Worm (Caenorhabditis elegans) whole organism, L1 larva: Measurements from ENCODE around the gene T05A8.1.
A peak's percentile ranks its signal among the peaks of the same experiment; 100 is the strongest.

Experiments used
- Y116A8C.19 ChIP-seq: sonication (generic microtip); optimal IDR thresholded peaks from 2 replicates; lab custom pipeline; 2016; ENCODE audit warnings: missing compliant biosample characterization, missing genetic modification characterization, borderline replicate concordance
- aha-1 ChIP-seq: fragments of 150-350 bp; optimal IDR thresholded peaks from 2 replicates; lab custom pipeline; 2014; ENCODE audit warnings: missing biosample characterization, missing genetic modification characterization
- blmp-1 ChIP-seq: fragments of 150-350 bp; optimal IDR thresholded peaks from 2 replicates; lab custom pipeline; 2014; ENCODE audit warnings: missing biosample characterization, missing genetic modification characterization
- ceh-8 ChIP-seq: fragments of 200-800 bp; sonication (Bioruptor generic); optimal IDR thresholded peaks from 2 replicates; lab custom pipeline; 2018; ENCODE audit warnings: mild to moderate bottlenecking, missing genetic modification characterization, moderate library complexity, missing compliant biosample characterization
- ceh-82 ChIP-seq, 3 experiments: fragments of 150-350 bp in 1 of 3; sonication (generic microtip) in 2 of 3; optimal IDR thresholded peaks; 2 replicates each; lab custom pipeline; 2014 to 2017; ENCODE audit warnings: missing biosample characterization in 3 of 3, missing genetic modification characterization in 3 of 3
- ceh-88 ChIP-seq: fragments of 200-800 bp; sonication (Bioruptor generic); IDR thresholded peaks from 2 replicates; pipeline ENCODE4 v1.3.6; 2022; ENCODE audit warnings: missing genetic modification characterization, missing compliant biosample characterization
- dpl-1 ChIP-seq, 3 experiments: fragments of 150-350 bp in 2 of 3; sonication (generic microtip) in 1 of 3; optimal IDR thresholded peaks; 2 replicates each; lab custom pipeline; 2014 to 2017; ENCODE audit warnings: missing biosample characterization in 3 of 3, missing genetic modification characterization in 3 of 3, missing genetic modification reagents in 3 of 3
- dsc-1 ChIP-seq: sonication (generic microtip); optimal IDR thresholded peaks from 2 replicates; lab custom pipeline; 2016; ENCODE audit warnings: mild to moderate bottlenecking, missing genetic modification characterization, missing compliant biosample characterization
- efl-1 ChIP-seq, 4 experiments: fragments of 150-350 bp; optimal IDR thresholded peaks in 3 of 4; peaks in 1 of 4; 1 replicate in 1 of 4; 2 replicates in 3 of 4; lab custom pipeline; 2014; ENCODE audit warnings: missing biosample characterization in 2 of 4, missing genetic modification characterization in 2 of 4, missing genetic modification reagents in 2 of 4
- egl-13 ChIP-seq: sonication (generic microtip); optimal IDR thresholded peaks from 2 replicates; lab custom pipeline; 2016; ENCODE audit warnings: missing genotype, missing genetic modification reagents, missing genetic modification characterization, missing compliant biosample characterization
- egl-27 ChIP-seq, 2 experiments: fragments of 150-350 bp in 1 of 2; sonication (generic microtip); optimal IDR thresholded peaks; 3 replicates each; lab custom pipeline; 2017 to 2018; ENCODE audit warnings: missing biosample characterization in 2 of 2, missing genetic modification characterization in 2 of 2, missing genetic modification reagents in 2 of 2
- fkh-10 ChIP-seq: sonication (generic microtip); optimal IDR thresholded peaks from 2 replicates; lab custom pipeline; 2017; ENCODE audit warnings: missing biosample characterization, missing genetic modification reagents, missing genetic modification characterization
- fkh-4 ChIP-seq: sonication (generic microtip); optimal IDR thresholded peaks from 2 replicates; lab custom pipeline; 2016; ENCODE audit warnings: missing compliant biosample characterization, missing genetic modification characterization, borderline replicate concordance
- fkh-8 ChIP-seq: sonication (generic microtip); optimal IDR thresholded peaks from 2 replicates; lab custom pipeline; 2016; ENCODE audit warnings: mild to moderate bottlenecking, missing genetic modification characterization, missing compliant biosample characterization
- fos-1 ChIP-seq: fragments of 150-350 bp; optimal IDR thresholded peaks from 2 replicates; lab custom pipeline; 2014; ENCODE audit warnings: missing biosample characterization, missing genetic modification characterization
- grh-1 ChIP-seq: fragments of 200-800 bp; sonication (Bioruptor generic); IDR thresholded peaks from 2 replicates; pipeline ENCODE4 v1.3.6; 2022; ENCODE audit warnings: missing genetic modification reagents, missing genetic modification characterization, missing compliant biosample characterization
- isw-1 ChIP-seq: fragments of 200-800 bp; sonication (Bioruptor generic); IDR thresholded peaks from 2 replicates; pipeline ENCODE4 v1.3.6; 2022; ENCODE audit warnings: missing genetic modification characterization, missing compliant biosample characterization
- jun-1 ChIP-seq: fragments of 150-350 bp; optimal IDR thresholded peaks from 2 replicates; lab custom pipeline; 2014; ENCODE audit warnings: missing biosample characterization, missing genetic modification reagents, missing genetic modification characterization
- lin-13 ChIP-seq: fragments of 150-350 bp; optimal IDR thresholded peaks from 2 replicates; lab custom pipeline; 2014; ENCODE audit warnings: missing biosample characterization, missing genetic modification reagents, missing genetic modification characterization
- lin-14 ChIP-seq: fragments of 200-800 bp; sonication (Bioruptor generic); optimal IDR thresholded peaks from 2 replicates; lab custom pipeline; 2018; ENCODE audit warnings: mild to moderate bottlenecking, missing genetic modification characterization, moderate library complexity, missing compliant biosample characterization
- lin-35 ChIP-seq, 2 experiments: fragments of 150-350 bp; optimal IDR thresholded peaks; 2 replicates each; lab custom pipeline; 2014; ENCODE audit warnings: missing biosample characterization in 2 of 2, missing genetic modification characterization in 2 of 2, missing genetic modification reagents in 2 of 2
- lir-3 ChIP-seq: sonication (generic microtip); optimal IDR thresholded peaks from 2 replicates; lab custom pipeline; 2016; ENCODE audit warnings: mild to moderate bottlenecking, missing genetic modification characterization, moderate library complexity, missing compliant biosample characterization; ENCODE audit not compliant: poor library complexity
- lsy-2 ChIP-seq, 2 experiments: fragments of 150-350 bp; optimal IDR thresholded peaks; 2 replicates each; lab custom pipeline; 2014; ENCODE audit warnings: missing biosample characterization in 2 of 2, missing genetic modification characterization in 2 of 2
- mab-9 ChIP-seq: fragments of 200-800 bp; sonication (Bioruptor generic); IDR thresholded peaks from 2 replicates; pipeline ENCODE4 v1.3.6; 2022; ENCODE audit warnings: missing genetic modification reagents, missing genetic modification characterization, missing compliant biosample characterization
- mep-1 ChIP-seq: fragments of 150-350 bp; optimal IDR thresholded peaks from 2 replicates; lab custom pipeline; 2014; ENCODE audit warnings: missing biosample characterization, missing genetic modification characterization
- nhr-19 ChIP-seq: fragments of 200-800 bp; sonication (Bioruptor generic); conservative IDR thresholded peaks from 2 replicates; pipeline ENCODE4 v1.3.6; 2022; ENCODE audit warnings: missing genetic modification characterization, missing compliant biosample characterization
- nhr-237 ChIP-seq: fragments of 150-350 bp; optimal IDR thresholded peaks from 2 replicates; lab custom pipeline; 2014; ENCODE audit warnings: missing biosample characterization, missing genetic modification characterization
- nhr-47 ChIP-seq: sonication (generic microtip); optimal IDR thresholded peaks from 2 replicates; lab custom pipeline; 2016; ENCODE audit warnings: mild to moderate bottlenecking, missing genetic modification characterization, moderate library complexity, missing compliant biosample characterization
- nhr-71 ChIP-seq: sonication (generic microtip); optimal IDR thresholded peaks from 2 replicates; lab custom pipeline; 2016; ENCODE audit warnings: mild to moderate bottlenecking, missing genetic modification characterization, moderate library complexity, missing compliant biosample characterization
- pqm-1 ChIP-seq: sonication (generic microtip); optimal IDR thresholded peaks from 3 replicates; lab custom pipeline; 2017; ENCODE audit warnings: missing biosample characterization, missing genetic modification characterization
- rnt-1 ChIP-seq: sonication (generic microtip); optimal IDR thresholded peaks from 2 replicates; lab custom pipeline; 2016; ENCODE audit warnings: mild to moderate bottlenecking, missing genetic modification characterization, moderate library complexity, missing compliant biosample characterization
- skn-1 ChIP-seq: fragments of 150-350 bp; optimal IDR thresholded peaks from 2 replicates; lab custom pipeline; 2014; ENCODE audit warnings: missing biosample characterization, missing genetic modification characterization
- snpc-4 ChIP-seq: fragments of 150-350 bp; optimal IDR thresholded peaks from 2 replicates; lab custom pipeline; 2014; ENCODE audit warnings: missing biosample characterization, missing genetic modification characterization
- snu-23 ChIP-seq: sonication (generic microtip); optimal IDR thresholded peaks from 2 replicates; lab custom pipeline; 2016; ENCODE audit warnings: missing genetic modification characterization, missing compliant biosample characterization
- sox-4 ChIP-seq: sonication (generic microtip); optimal IDR thresholded peaks from 2 replicates; lab custom pipeline; 2016; ENCODE audit warnings: missing genetic modification characterization, missing compliant biosample characterization
- sup-37 ChIP-seq: fragments of 200-800 bp; sonication (Bioruptor generic); optimal IDR thresholded peaks from 2 replicates; lab custom pipeline; 2018; ENCODE audit warnings: mild to moderate bottlenecking, missing genetic modification characterization, missing compliant biosample characterization
- swsn-7 ChIP-seq: sonication (generic microtip); optimal IDR thresholded peaks from 2 replicates; lab custom pipeline; 2016; ENCODE audit warnings: missing genetic modification characterization, missing compliant biosample characterization
- tbx-2 ChIP-seq: sonication (generic microtip); optimal IDR thresholded peaks from 2 replicates; lab custom pipeline; 2016; ENCODE audit warnings: missing genetic modification characterization, missing compliant biosample characterization
- unc-130 ChIP-seq: fragments of 150-350 bp; optimal IDR thresholded peaks from 2 replicates; lab custom pipeline; 2017; ENCODE audit warnings: missing biosample characterization, missing genetic modification characterization, inconsistent platforms
- unc-86 ChIP-seq: sonication (generic microtip); optimal IDR thresholded peaks from 2 replicates; lab custom pipeline; 2016; ENCODE audit warnings: missing genetic modification characterization, missing compliant biosample characterization
- xbp-1 ChIP-seq: sonication (generic microtip); optimal IDR thresholded peaks from 2 replicates; lab custom pipeline; 2016; ENCODE audit warnings: missing genetic modification characterization, missing compliant biosample characterization
- zag-1 ChIP-seq: fragments of 150-350 bp; optimal IDR thresholded peaks from 2 replicates; lab custom pipeline; 2014; ENCODE audit warnings: missing biosample characterization, missing genetic modification characterization

Gene T05A8.1

ce11 chrII:2747956-2748621, 38.2 kb upstream of the T05A8.1 start:
- TF ChIP-seq fkh-4 (tag; lab: Kevin White, UChicago) (no peak), nhr-237 (no peak), swsn-7 (tag; lab: Kevin White, UChicago) (peak; percentile 53), mab-9 (GFP tag; lab: Robert Waterston, UW) (0 out of 2 replicates have a peak, but pooled peaks have one; percentile 29), fkh-8 (peak; percentile 94), dsc-1 (tag; lab: Kevin White, UChicago) (peak; percentile 46), snpc-4 (tag; lab: Kevin White, UChicago) (peak; percentile 66), dpl-1 (GFP tag; optimal IDR thresholded peaks at IDR 0.05; lab: Kevin White, UChicago) (peak in 2 of 3 experiments; percentile 10 to 11), isw-1 (GFP tag; lab: Robert Waterston, UW) (peak; percentile 53), ceh-8 (GFP tag; lab: Kevin White, UChicago) (peak; percentile 3), unc-86 (tag; lab: Kevin White, UChicago) (peak; percentile 67), fos-1 (tag; lab: Kevin White, UChicago) (peak; percentile 54), grh-1 (GFP tag; lab: Robert Waterston, UW) (no peak), pqm-1 (tag; lab: Kevin White, UChicago) (no peak), lin-14 (peak; percentile 95), fkh-10 (peak; percentile 88), jun-1 (peak; percentile 47), egl-13 (tag; lab: Kevin White, UChicago) (peak; percentile 79), ceh-82 (tag; optimal IDR thresholded peaks at IDR 0.05; lab: Kevin White, UChicago) (peak; percentile 50 to 64 (median 57)), Y116A8C.19 (tag; lab: Kevin White, UChicago) (no peak), lin-13 (GFP tag; lab: Kevin White, UChicago) (peak; percentile 4), xbp-1 (tag; lab: Kevin White, UChicago) (peak; percentile 42), tbx-2 (peak; percentile 75), lsy-2 (tag; optimal IDR thresholded peaks at IDR 0.05; lab: Kevin White, UChicago) (peak; percentile 48 to 62), zag-1 (peak; percentile 57), egl-27 (tag; optimal IDR thresholded peaks at IDR 0.05; lab: Kevin White, UChicago) (no peak), sup-37 (GFP tag; lab: Kevin White, UChicago) (peak; percentile 11), unc-130 (tag; lab: Kevin White, UChicago) (no peak), snu-23 (peak; percentile 55), lir-3 (tag; lab: Kevin White, UChicago) (no peak), sox-4 (tag; lab: Kevin White, UChicago) (peak; percentile 34), nhr-19 (GFP tag; lab: Robert Waterston, UW) (peak; percentile 16), skn-1 (tag; lab: Kevin White, UChicago) (peak; percentile 9), nhr-71 (tag; lab: Kevin White, UChicago) (peak; percentile 76), efl-1 (optimal IDR thresholded peaks at IDR 0.05; lab: Kevin White, UChicago) (peak; percentile 54 to 64), efl-1 (GFP tag; optimal IDR thresholded peaks at IDR 0.05 in 1 of 2; lab: Kevin White, UChicago) (peak in 1 of 2 experiments; percentile 18), mep-1 (peak; percentile 29), rnt-1 (tag; lab: Kevin White, UChicago) (no peak), nhr-47 (tag; lab: Kevin White, UChicago) (peak; percentile 78), ceh-88 (GFP tag; lab: Robert Waterston, UW) (no peak), lin-35 (GFP tag; optimal IDR thresholded peaks at IDR 0.05; lab: Kevin White, UChicago) (peak in 1 of 2 experiments; percentile 31)

- TF ChIP-seq aha-1 (tag; lab: Kevin White, UChicago), result no peak
- no peak for TF ChIP-seq blmp-1
These were observed 32.4 kb upstream of the T05A8.1 start, which contains the start of gene T05A8.7 for ce11 chrII:2742251-2742650. TSS of gene T05A8.7 (minus strand) at chrII:2742351.
